Fruit fly (Drosophila melanogaster): ENCODE measurements around the gene CG9636.

Gene CG9636

DNA sequence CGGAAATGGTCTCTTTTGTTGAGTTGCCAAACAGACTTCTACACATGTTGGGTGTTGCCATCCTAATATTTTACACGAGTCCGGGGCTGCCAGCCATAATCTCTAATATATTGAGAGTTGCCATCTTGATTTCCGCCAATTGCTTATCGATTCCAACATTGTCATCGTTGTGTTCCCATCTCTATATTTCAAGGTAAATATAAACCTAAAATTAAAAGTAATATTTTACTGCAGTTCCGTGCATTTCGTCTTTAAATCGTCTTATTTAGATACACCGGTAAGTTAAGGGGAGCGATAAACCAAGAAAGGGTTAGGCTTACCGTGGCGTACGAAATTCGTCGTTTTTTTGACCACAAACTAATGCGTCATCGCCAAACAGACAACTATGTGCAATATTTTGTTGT lies 10.2 kb downstream of the CG9636 start, which contains the start of gene PolI:
PolI (plus strand) TSS at position 138 of the 404 bp plus-strand sequence.
- TF ChIP-seq CG1620 (GFP tag; optimal IDR thresholded peaks at IDR 0.05) (peak; percentile 48), cnc (optimal IDR thresholded peaks at IDR 0.05) (no peak), toe (GFP tag; optimal IDR thresholded peaks at IDR 0.05) (peak; percentile 56), CG7045 (GFP tag; optimal IDR thresholded peaks at IDR 0.05) (peak; percentile 8), tj (GFP tag; optimal IDR thresholded peaks at IDR 0.05) (no peak), CG5204 (GFP tag; optimal IDR thresholded peaks at IDR 0.05) (peak; percentile 12), CG12768 (GFP tag; optimal IDR thresholded peaks at IDR 0.05) (no peak), CG14711 (tag; optimal IDR thresholded peaks at IDR 0.05) (no peak), Clk (GFP tag; optimal IDR thresholded peaks at IDR 0.05) (no peak), Mnt (GFP tag; optimal IDR thresholded peaks at IDR 0.05) (peak; percentile 48), bab1 (GFP tag; optimal IDR thresholded peaks at IDR 0.05) (peak; percentile 33), CG11617 (GFP tag; optimal IDR thresholded peaks at IDR 0.05) (no peak), cic (GFP tag; optimal IDR thresholded peaks at IDR 0.05) (no peak), ovo (GFP tag; optimal IDR thresholded peaks at IDR 0.05) (peak; percentile 16), Hr96 (GFP tag; optimal IDR thresholded peaks at IDR 0.05) (peak; percentile 9), kay (GFP tag; ENCODE audit: borderline replicate concordance) (peak; percentile 94), CG33017 (tag; optimal IDR thresholded peaks at IDR 0.05) (no peak), CG7101 (tag; optimal IDR thresholded peaks at IDR 0.05) (peak; percentile 9), pad (GFP tag; optimal IDR thresholded peaks at IDR 0.05) (peak; percentile 20)

DNA sequence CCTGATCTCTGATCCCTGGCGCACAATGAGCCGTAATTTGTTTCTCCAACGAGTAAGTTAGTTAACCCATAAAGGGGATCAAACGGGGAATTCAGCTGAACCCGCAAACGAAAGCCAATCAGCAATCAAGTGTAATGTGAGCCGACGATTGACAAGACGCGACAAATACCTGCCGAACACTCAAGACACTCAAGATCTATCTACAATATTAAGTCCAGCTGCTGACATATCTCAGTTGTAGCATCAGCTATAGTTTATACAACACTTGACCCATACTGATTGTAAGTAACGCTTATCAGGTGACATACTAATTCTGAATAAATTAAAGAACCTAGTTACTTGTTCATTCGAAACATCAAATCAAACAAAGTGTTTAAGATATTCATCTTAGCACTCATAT lies 16.2 kb downstream of the CG9636 start:
- no peak for TF ChIP-seq kay (GFP tag; ENCODE audit: borderline replicate concordance)
- no peak for TF ChIP-seq CG1620 (GFP tag; optimal IDR thresholded peaks at IDR 0.05)
- no peak for TF ChIP-seq CG11617 (GFP tag; optimal IDR thresholded peaks at IDR 0.05)
- TF ChIP-seq toe (GFP tag; optimal IDR thresholded peaks at IDR 0.05) = no peak
- TF ChIP-seq CG7101 (tag; optimal IDR thresholded peaks at IDR 0.05) = no peak
- TF ChIP-seq CG14711 (tag; optimal IDR thresholded peaks at IDR 0.05) = no peak
- TF ChIP-seq pad (GFP tag; optimal IDR thresholded peaks at IDR 0.05) = no peak
- TF ChIP-seq bab1 (GFP tag; optimal IDR thresholded peaks at IDR 0.05) = no peak
- no peak for TF ChIP-seq Crg-1 (GFP tag; optimal IDR thresholded peaks at IDR 0.05)
- no peak for TF ChIP-seq ovo (GFP tag; optimal IDR thresholded peaks at IDR 0.05)
- no peak for TF ChIP-seq CG7045 (GFP tag; optimal IDR thresholded peaks at IDR 0.05)
- no peak for TF ChIP-seq tj (GFP tag; optimal IDR thresholded peaks at IDR 0.05)
- TF ChIP-seq Clk (GFP tag; optimal IDR thresholded peaks at IDR 0.05) = no peak
- no peak for TF ChIP-seq cnc (optimal IDR thresholded peaks at IDR 0.05)
- TF ChIP-seq CG5204 (GFP tag; optimal IDR thresholded peaks at IDR 0.05) = no peak
- TF ChIP-seq cic (GFP tag; optimal IDR thresholded peaks at IDR 0.05) = no peak

DNA sequence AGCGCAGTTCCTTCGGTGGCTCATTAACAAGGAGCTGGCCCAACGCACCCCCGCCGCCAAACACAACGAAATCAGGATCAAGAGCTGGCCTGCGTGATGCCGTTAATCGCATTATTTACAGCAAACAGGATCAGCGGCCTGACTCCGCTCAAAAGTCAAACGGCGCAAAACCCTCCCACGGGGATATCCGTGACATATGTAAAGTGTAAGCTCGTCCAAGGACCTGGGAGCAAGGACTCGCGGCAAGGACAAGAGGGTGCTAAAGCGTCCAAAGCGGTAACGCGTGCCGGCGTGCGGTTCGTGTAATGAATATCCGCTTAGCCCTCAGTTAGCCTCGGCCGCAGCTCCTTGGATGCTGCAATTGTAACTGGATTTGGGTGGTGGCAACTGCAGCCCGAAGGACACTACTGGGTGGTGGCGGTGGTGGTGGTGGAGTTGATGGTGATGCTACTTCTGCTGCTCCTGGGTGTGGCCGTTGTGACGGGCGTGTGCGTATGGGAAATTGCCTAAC lies 18.1 kb downstream of the CG9636 start:
- TF ChIP-seq kay (GFP tag; ENCODE audit: borderline replicate concordance) = no peak
- TF ChIP-seq CG12768 (GFP tag; optimal IDR thresholded peaks at IDR 0.05) = no peak
- TF ChIP-seq ovo (GFP tag; optimal IDR thresholded peaks at IDR 0.05) = no peak
- TF ChIP-seq Clk (GFP tag; optimal IDR thresholded peaks at IDR 0.05) = no peak
- no peak for TF ChIP-seq CG1620 (GFP tag; optimal IDR thresholded peaks at IDR 0.05)
- TF ChIP-seq CG33017 (tag; optimal IDR thresholded peaks at IDR 0.05) = no peak
- no peak for TF ChIP-seq CG7101 (tag; optimal IDR thresholded peaks at IDR 0.05)
- no peak for TF ChIP-seq Crg-1 (GFP tag; optimal IDR thresholded peaks at IDR 0.05)
- TF ChIP-seq CG5204 (GFP tag; optimal IDR thresholded peaks at IDR 0.05) = no peak
- no peak for TF ChIP-seq pad (GFP tag; optimal IDR thresholded peaks at IDR 0.05)
- no peak for TF ChIP-seq CG11617 (GFP tag; optimal IDR thresholded peaks at IDR 0.05)
- no peak for TF ChIP-seq bab1 (GFP tag; optimal IDR thresholded peaks at IDR 0.05)
- no peak for TF ChIP-seq toe (GFP tag; optimal IDR thresholded peaks at IDR 0.05)
- TF ChIP-seq Mnt (GFP tag; optimal IDR thresholded peaks at IDR 0.05) = no peak

DNA sequence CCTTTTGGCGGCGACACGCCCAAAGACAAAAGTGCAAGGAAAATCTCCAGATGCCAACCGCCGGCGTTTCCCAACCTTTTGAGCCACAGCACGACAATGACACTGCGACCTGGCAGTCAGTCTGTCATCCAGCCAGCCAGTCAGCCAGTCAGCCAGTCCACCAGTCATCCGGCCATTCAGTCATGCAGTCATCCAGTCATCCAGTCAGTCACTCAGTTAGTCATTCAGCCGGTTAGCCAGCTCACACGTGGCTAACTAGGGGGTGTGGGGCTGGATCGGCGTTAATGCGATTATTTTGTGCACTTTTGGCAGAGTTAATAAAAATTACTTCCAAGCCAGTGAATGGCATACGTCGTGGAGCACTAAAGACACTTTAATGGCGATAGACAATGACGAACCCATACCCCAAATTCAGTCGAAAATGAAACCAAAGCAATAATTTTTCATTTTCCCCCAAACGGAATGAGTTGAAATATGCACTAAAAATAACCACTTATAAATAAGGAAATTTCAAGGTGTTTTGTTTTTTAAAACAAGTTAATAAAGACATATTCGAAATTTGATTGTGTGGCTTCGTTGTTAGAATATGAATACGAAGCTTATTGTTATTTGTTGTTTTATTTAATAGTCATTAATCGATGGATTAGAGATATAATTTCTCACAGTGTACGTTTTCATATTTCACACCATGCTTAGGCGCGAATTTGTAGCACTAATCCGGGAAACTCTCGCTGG lies 18.7 kb downstream of the CG9636 start:
- TF ChIP-seq CG7101 (tag; optimal IDR thresholded peaks at IDR 0.05) = no peak
- TF ChIP-seq Crg-1 (GFP tag; optimal IDR thresholded peaks at IDR 0.05) = no peak
- no peak for TF ChIP-seq cnc (optimal IDR thresholded peaks at IDR 0.05)
- TF ChIP-seq CG33017 (tag; optimal IDR thresholded peaks at IDR 0.05) = no peak
- TF ChIP-seq CG12768 (GFP tag; optimal IDR thresholded peaks at IDR 0.05) = no peak
- TF ChIP-seq Hr96 (GFP tag; optimal IDR thresholded peaks at IDR 0.05) = no peak
- TF ChIP-seq CG11617 (GFP tag; optimal IDR thresholded peaks at IDR 0.05) = no peak
- no peak for TF ChIP-seq pad (GFP tag; optimal IDR thresholded peaks at IDR 0.05)
- TF ChIP-seq CG14711 (tag; optimal IDR thresholded peaks at IDR 0.05) = no peak
- TF ChIP-seq Mnt (GFP tag; optimal IDR thresholded peaks at IDR 0.05) = no peak

DNA sequence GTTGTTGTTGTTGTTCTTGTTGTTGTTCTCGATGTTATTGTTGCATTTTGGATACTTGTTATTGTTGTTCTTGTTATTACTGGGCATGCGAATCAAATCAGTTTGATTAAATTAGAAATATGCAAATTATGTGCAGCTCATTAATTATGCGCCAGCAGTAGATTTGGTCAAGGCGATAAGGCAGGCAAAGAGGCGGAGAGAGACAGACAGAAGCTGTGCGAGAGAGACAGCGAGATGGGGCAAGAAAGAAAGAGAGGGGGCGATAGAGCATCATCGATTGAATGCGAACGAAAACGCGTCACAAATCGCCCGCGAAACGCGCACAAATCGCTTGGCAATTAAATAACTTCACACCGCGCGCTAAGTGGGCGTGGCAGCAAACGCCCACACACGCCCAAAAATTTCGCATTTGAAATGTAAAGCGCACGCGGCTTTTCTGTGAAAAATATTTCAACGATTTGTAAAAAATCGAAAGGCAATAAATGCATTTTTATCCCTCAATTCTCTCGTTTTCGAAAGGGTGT lies 20.5 kb downstream of the CG9636 start:
- TF ChIP-seq toe (GFP tag; optimal IDR thresholded peaks at IDR 0.05) (no peak), CG5204 (GFP tag; optimal IDR thresholded peaks at IDR 0.05) (no peak), Clk (GFP tag; optimal IDR thresholded peaks at IDR 0.05) (no peak), CG1620 (GFP tag; optimal IDR thresholded peaks at IDR 0.05) (no peak), CG12768 (GFP tag; optimal IDR thresholded peaks at IDR 0.05) (no peak), cic (GFP tag; optimal IDR thresholded peaks at IDR 0.05) (no peak), kay (GFP tag; ENCODE audit: borderline replicate concordance) (no peak), ovo (GFP tag; optimal IDR thresholded peaks at IDR 0.05) (no peak)

DNA sequence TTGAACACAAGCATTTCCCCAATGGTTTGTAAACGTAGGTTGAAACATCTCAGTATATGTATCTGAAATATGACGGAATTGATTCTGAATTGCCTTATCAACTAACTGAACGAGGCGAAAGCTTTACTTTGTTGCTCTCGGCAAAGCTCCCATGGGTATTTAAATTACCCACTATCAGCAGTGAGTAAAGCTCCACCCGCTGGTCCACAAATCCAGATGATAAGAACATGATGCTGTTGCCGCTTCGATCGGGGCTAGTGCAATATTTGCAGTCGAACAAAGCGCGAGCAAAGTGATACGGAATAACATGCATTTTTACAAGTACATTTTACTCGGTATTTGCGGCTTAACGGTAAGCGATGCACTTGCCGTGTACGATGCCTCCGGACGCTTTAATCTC lies 23.7 kb downstream of the CG9636 start, which contains the start of gene CG18249:
CG18249 (plus strand) TSS at position 256 of the 400 bp plus-strand sequence.
- TF ChIP-seq cic (GFP tag; optimal IDR thresholded peaks at IDR 0.05) = peak; percentile 85
- TF ChIP-seq ovo (GFP tag; optimal IDR thresholded peaks at IDR 0.05) = no peak
- TF ChIP-seq pad (GFP tag; optimal IDR thresholded peaks at IDR 0.05) = peak; percentile 4
- TF ChIP-seq Crg-1 (GFP tag; optimal IDR thresholded peaks at IDR 0.05) = no peak
- TF ChIP-seq kay (GFP tag; ENCODE audit: borderline replicate concordance) = no peak
- no peak for TF ChIP-seq toe (GFP tag; optimal IDR thresholded peaks at IDR 0.05)

Data from whole organism, adult.